Fruit fly (Drosophila melanogaster): ENCODE data around the gene Ir94b.

dm6 chr3R:22135503-22135902, 18.5 kb upstream of the Ir94b start:
- no peak for TF ChIP-seq Dll (optimal IDR thresholded peaks at IDR 0.05)
- TF ChIP-seq EcR (GFP tag; optimal IDR thresholded peaks at IDR 0.05) = no peak
- TF ChIP-seq CG8478 (optimal IDR thresholded peaks at IDR 0.05) = no peak
- no peak for TF ChIP-seq pan (optimal IDR thresholded peaks at IDR 0.05)
- no peak for TF ChIP-seq usp (GFP tag; optimal IDR thresholded peaks at IDR 0.05)
- no peak for TF ChIP-seq psq (optimal IDR thresholded peaks at IDR 0.05)

Data from whole organism.